Worm (Caenorhabditis elegans) whole organism, L4 larva: ENCODE data around the gene srj-11.

Experiments used
- F10B5.3 ChIP-seq: sonication (generic microtip); optimal IDR thresholded peaks from 2 replicates; lab custom pipeline; 2016; ENCODE audit warnings: mild to moderate bottlenecking, missing genetic modification characterization, missing compliant biosample characterization
- F26F4.8 ChIP-seq: fragments of 200-800 bp; sonication (Bioruptor generic); conservative IDR thresholded peaks from 2 replicates; pipeline ENCODE4 v1.3.6; 2022; ENCODE audit warnings: missing genetic modification characterization, missing compliant biosample characterization
- R02D3.7 ChIP-seq: fragments of 150-350 bp; sonication (generic microtip); optimal IDR thresholded peaks from 3 replicates; lab custom pipeline; 2014; ENCODE audit warnings: missing biosample characterization, missing genetic modification characterization
- T26A8.4 ChIP-seq: fragments of 200-800 bp; sonication (Bioruptor generic); IDR thresholded peaks from 2 replicates; pipeline ENCODE4 v1.3.6; 2022; ENCODE audit warnings: missing genetic modification characterization, missing compliant biosample characterization
- Y48G9A.11 ChIP-seq: fragments of 200-800 bp; sonication (Bioruptor generic); IDR thresholded peaks from 2 replicates; pipeline ENCODE4 v1.3.6; 2022; ENCODE audit warnings: missing genetic modification reagents, missing genetic modification characterization, missing compliant biosample characterization
- Y5F2A.4 ChIP-seq: fragments of 200-800 bp; sonication (Bioruptor generic); optimal IDR thresholded peaks from 2 replicates; lab custom pipeline; 2018; ENCODE audit warnings: mild to moderate bottlenecking, missing genetic modification characterization, missing compliant biosample characterization
- ZK337.2 ChIP-seq: fragments of 200-800 bp; sonication (Bioruptor generic); IDR thresholded peaks from 2 replicates; pipeline ENCODE4 v1.3.6; 2022; ENCODE audit warnings: missing genetic modification reagents, missing genetic modification characterization, missing compliant biosample characterization
- ZK546.5 ChIP-seq, 2 experiments: sonication (generic microtip); optimal IDR thresholded peaks; 2 replicates each; lab custom pipeline; 2017; ENCODE audit warnings: missing biosample characterization in 2 of 2, missing genetic modification characterization in 2 of 2
- aha-1 ChIP-seq: fragments of 150-350 bp; peaks from one replicate; lab custom pipeline; 2014; ENCODE audit warnings: missing biosample characterization, missing genetic modification characterization
- aly-2 ChIP-seq: sonication (generic microtip); optimal IDR thresholded peaks from 2 replicates; lab custom pipeline; 2018; ENCODE audit warnings: missing biosample characterization, missing genetic modification characterization
- arid-1 ChIP-seq: fragments of 200-800 bp; sonication (Bioruptor generic); conservative IDR thresholded peaks from 2 replicates; pipeline ENCODE4 v1.3.6; 2022; ENCODE audit warnings: missing genetic modification reagents, missing genetic modification characterization, missing compliant biosample characterization
- ceh-20 ChIP-seq: fragments of 200-800 bp; sonication (Bioruptor generic); IDR thresholded peaks from 2 replicates; pipeline ENCODE4 v1.3.6; 2022; ENCODE audit warnings: missing genetic modification reagents, missing genetic modification characterization, missing compliant biosample characterization
- ceh-62 ChIP-seq: sonication (generic microtip); optimal IDR thresholded peaks from 2 replicates; lab custom pipeline; 2017; ENCODE audit warnings: missing biosample characterization, missing genetic modification characterization
- ceh-82 ChIP-seq: sonication (generic microtip); optimal IDR thresholded peaks from 2 replicates; lab custom pipeline; 2017; ENCODE audit warnings: missing biosample characterization, missing genetic modification characterization
- ces-1 ChIP-seq: fragments of 150-350 bp; sonication (generic microtip); optimal IDR thresholded peaks from 4 replicates; lab custom pipeline; 2014; ENCODE audit warnings: missing biosample characterization, missing genetic modification reagents, missing genetic modification characterization
- cey-2 ChIP-seq: sonication (generic microtip); optimal IDR thresholded peaks from 3 replicates; lab custom pipeline; 2017; ENCODE audit warnings: missing genetic modification characterization, mild to moderate bottlenecking, missing compliant biosample characterization, antibody characterized with exemption, borderline replicate concordance; ENCODE audit not compliant: insufficient read depth
- daf-12 ChIP-seq: fragments of 150-350 bp; optimal IDR thresholded peaks from 2 replicates; lab custom pipeline; 2014; ENCODE audit warnings: missing biosample characterization, missing genetic modification reagents, missing genetic modification characterization
- daf-8 ChIP-seq: fragments of 200-800 bp; sonication (Bioruptor generic); IDR thresholded peaks from 2 replicates; pipeline ENCODE4 v1.3.6; 2022; ENCODE audit warnings: missing genetic modification characterization, missing compliant biosample characterization
- dmd-8 ChIP-seq: fragments of 200-800 bp; sonication (Bioruptor generic); IDR thresholded peaks from 2 replicates; pipeline ENCODE4 v1.3.6; 2022; ENCODE audit warnings: missing genetic modification characterization, missing compliant biosample characterization
- dmd-9 ChIP-seq: fragments of 200-800 bp; sonication (Bioruptor generic); IDR thresholded peaks from 2 replicates; pipeline ENCODE4 v1.3.6; 2022; ENCODE audit warnings: missing genetic modification reagents, missing genetic modification characterization, missing compliant biosample characterization
- dpl-1 ChIP-seq: fragments of 150-350 bp; optimal IDR thresholded peaks from 2 replicates; lab custom pipeline; 2014; ENCODE audit warnings: missing biosample characterization, missing genetic modification reagents, missing genetic modification characterization
- duxl-1 ChIP-seq: sonication (generic microtip); optimal IDR thresholded peaks from 2 replicates; lab custom pipeline; 2016; ENCODE audit warnings: mild to moderate bottlenecking, missing genetic modification characterization, moderate library complexity, missing compliant biosample characterization; ENCODE audit not compliant: poor library complexity
- egl-27 ChIP-seq: sonication (generic microtip); optimal IDR thresholded peaks from 3 replicates; lab custom pipeline; 2017; ENCODE audit warnings: missing biosample characterization, missing genetic modification reagents, missing genetic modification characterization
- gei-8 ChIP-seq: fragments of 200-800 bp; sonication (Bioruptor generic); optimal IDR thresholded peaks from 2 replicates; lab custom pipeline; 2018; ENCODE audit warnings: mild to moderate bottlenecking, missing genetic modification characterization, missing compliant biosample characterization
- hlh-11 ChIP-seq: fragments of 200-800 bp; sonication (Bioruptor generic); optimal IDR thresholded peaks from 2 replicates; lab custom pipeline; 2018; ENCODE audit warnings: mild to moderate bottlenecking, missing genetic modification characterization, missing compliant biosample characterization
- hlh-30 ChIP-seq: sonication (generic microtip); optimal IDR thresholded peaks from 2 replicates; lab custom pipeline; 2017; ENCODE audit warnings: antibody characterized with exemption, mild to moderate bottlenecking, missing genetic modification characterization, missing compliant biosample characterization; ENCODE audit not compliant: insufficient read depth
- jun-1 ChIP-seq: fragments of 150-350 bp; optimal IDR thresholded peaks from 2 replicates; lab custom pipeline; 2014; ENCODE audit warnings: missing biosample characterization, missing genetic modification reagents, missing genetic modification characterization
- lin-1 ChIP-seq: fragments of 200-800 bp; sonication (Bioruptor generic); IDR thresholded peaks from 2 replicates; pipeline ENCODE4 v1.3.6; 2022; ENCODE audit warnings: missing genetic modification reagents, missing genetic modification characterization, missing compliant biosample characterization
- lin-29 ChIP-seq: fragments of 200-800 bp; sonication (Bioruptor generic); IDR thresholded peaks from 2 replicates; pipeline ENCODE4 v1.3.6; 2022; ENCODE audit warnings: missing genetic modification reagents, missing genetic modification characterization, missing compliant biosample characterization
- lin-38 ChIP-seq: fragments of 200-800 bp; sonication (Bioruptor generic); IDR thresholded peaks from 2 replicates; pipeline ENCODE4 v1.3.6; 2022; ENCODE audit warnings: missing genetic modification reagents, missing genetic modification characterization, missing compliant biosample characterization
- lin-39 ChIP-seq: fragments of 150-350 bp; optimal IDR thresholded peaks from 2 replicates; lab custom pipeline; 2014; ENCODE audit warnings: missing biosample characterization, missing genetic modification reagents, missing genetic modification characterization
- lsy-2 ChIP-seq, 2 experiments: fragments of 150-350 bp in 1 of 2; sonication (generic microtip) in 1 of 2; optimal IDR thresholded peaks; 2 replicates each; lab custom pipeline; 2014 to 2017; ENCODE audit warnings: missing biosample characterization in 2 of 2, missing genetic modification characterization in 2 of 2
- madf-5 ChIP-seq, 2 experiments: fragments of 200-800 bp; sonication (Bioruptor generic); IDR thresholded peaks; 2 replicates each; pipeline ENCODE4 v1.3.6; 2022; ENCODE audit warnings: missing compliant biosample characterization in 2 of 2, missing genetic modification characterization in 2 of 2
- madf-9 ChIP-seq: fragments of 200-800 bp; sonication (Bioruptor generic); conservative IDR thresholded peaks from 2 replicates; pipeline ENCODE4 v1.3.6; 2022; ENCODE audit warnings: missing genetic modification reagents, missing genetic modification characterization, missing compliant biosample characterization
- mes-2 ChIP-seq: sonication (generic microtip); optimal IDR thresholded peaks from 2 replicates; lab custom pipeline; 2016; ENCODE audit warnings: missing genotype, mild to moderate bottlenecking, missing genetic modification characterization, missing compliant biosample characterization; ENCODE audit not compliant: poor library complexity, severe bottlenecking
- mxl-2 ChIP-seq: fragments of 200-800 bp; sonication (Bioruptor generic); conservative IDR thresholded peaks from 2 replicates; pipeline ENCODE4 v1.3.6; 2022; ENCODE audit warnings: missing genetic modification reagents, missing genetic modification characterization, missing compliant biosample characterization
- mxl-3 ChIP-seq: fragments of 200-800 bp; sonication (Bioruptor generic); optimal IDR thresholded peaks from 2 replicates; lab custom pipeline; 2018; ENCODE audit warnings: mild to moderate bottlenecking, missing genetic modification characterization, missing compliant biosample characterization
- nhr-111 ChIP-seq: fragments of 200-800 bp; sonication (Bioruptor generic); optimal IDR thresholded peaks from 2 replicates; lab custom pipeline; 2018; ENCODE audit warnings: mild to moderate bottlenecking, missing genetic modification characterization, missing compliant biosample characterization
- nhr-6 ChIP-seq: fragments of 150-350 bp; optimal IDR thresholded peaks from 2 replicates; lab custom pipeline; 2014; ENCODE audit warnings: missing biosample characterization, missing genetic modification characterization
- pha-4 ChIP-seq, 2 experiments: fragments of 150-350 bp in 1 of 2; fragments of 200-800 bp in 1 of 2; sonication (Bioruptor generic) in 1 of 2; IDR thresholded peaks in 1 of 2; optimal IDR thresholded peaks in 1 of 2; 2 replicates each; pipeline versions ENCODE4 v1.3.6 to Lab custom; 2014 to 2022; ENCODE audit warnings: missing genetic modification characterization in 2 of 2, missing genetic modification reagents in 2 of 2, missing biosample characterization in 1 of 2, missing compliant biosample characterization in 1 of 2
- rbr-2 ChIP-seq: sonication (generic microtip); optimal IDR thresholded peaks from 2 replicates; lab custom pipeline; 2016; ENCODE audit warnings: missing genotype, missing genetic modification characterization, missing compliant biosample characterization
- saeg-2 ChIP-seq: fragments of 200-800 bp; sonication (Bioruptor generic); IDR thresholded peaks from 2 replicates; pipeline ENCODE4 v1.3.6; 2022; ENCODE audit warnings: missing genetic modification reagents, missing genetic modification characterization, missing compliant biosample characterization
- sdz-12 ChIP-seq: fragments of 200-800 bp; sonication (Bioruptor generic); optimal IDR thresholded peaks from 2 replicates; lab custom pipeline; 2018; ENCODE audit warnings: mild to moderate bottlenecking, missing genetic modification characterization, missing compliant biosample characterization
- skn-1 ChIP-seq: fragments of 150-350 bp; optimal IDR thresholded peaks from 2 replicates; lab custom pipeline; 2014; ENCODE audit warnings: missing biosample characterization, missing genetic modification characterization
- snpc-4 ChIP-seq: fragments of 150-350 bp; optimal IDR thresholded peaks from 2 replicates; lab custom pipeline; 2014; ENCODE audit warnings: missing biosample characterization, missing genetic modification characterization
- tag-97 ChIP-seq: fragments of 200-800 bp; sonication (Bioruptor generic); IDR thresholded peaks from 2 replicates; pipeline ENCODE4 v1.3.6; 2022; ENCODE audit warnings: missing genetic modification characterization, missing compliant biosample characterization
- tra-1 ChIP-seq: fragments of 200-800 bp; sonication (Bioruptor generic); IDR thresholded peaks from 2 replicates; pipeline ENCODE4 v1.3.6; 2022; ENCODE audit warnings: missing genetic modification reagents, missing genetic modification characterization, missing compliant biosample characterization
- vab-7 ChIP-seq: fragments of 200-800 bp; sonication (Bioruptor generic); IDR thresholded peaks from 2 replicates; pipeline ENCODE4 v1.3.6; 2022; ENCODE audit warnings: missing genetic modification reagents, missing genetic modification characterization, missing compliant biosample characterization
- zag-1 ChIP-seq: fragments of 150-350 bp; optimal IDR thresholded peaks from 2 replicates; lab custom pipeline; 2014; ENCODE audit warnings: missing biosample characterization, missing genetic modification characterization
- zip-11 ChIP-seq: fragments of 200-800 bp; sonication (Bioruptor generic); IDR thresholded peaks from 2 replicates; pipeline ENCODE4 v1.3.6; 2022; ENCODE audit warnings: missing genetic modification characterization, missing compliant biosample characterization
- ztf-7 ChIP-seq: fragments of 150-350 bp; optimal IDR thresholded peaks from 2 replicates; lab custom pipeline; 2014; ENCODE audit warnings: missing biosample characterization, missing genetic modification characterization

The srj-11 gene

DNA sequence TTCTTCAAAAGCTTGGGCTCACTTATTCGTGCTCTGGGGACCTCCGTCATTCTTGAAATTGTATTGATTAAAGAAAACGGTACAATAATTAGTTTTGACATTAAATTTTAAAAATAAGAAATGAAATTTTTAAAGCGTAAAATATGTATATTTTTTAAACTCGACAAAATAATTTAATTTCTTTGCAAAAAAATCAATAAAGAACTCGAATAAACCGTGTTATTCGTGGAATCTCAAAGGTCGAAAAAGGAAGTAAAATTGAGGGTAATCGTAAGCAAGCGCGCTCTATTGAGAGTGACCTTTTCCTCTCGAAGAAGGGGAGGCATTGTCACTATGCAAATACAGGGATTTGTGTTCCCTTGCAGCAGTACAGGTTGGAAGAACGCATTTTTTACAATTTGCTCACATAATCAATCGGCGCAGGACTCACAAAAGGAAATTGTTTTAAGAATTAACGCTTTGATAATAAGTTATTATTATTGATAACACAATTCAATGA is 46.2 kb upstream of the srj-11 start, which contains the start of gene Y73C8B.2 (continued):
- no peak for TF ChIP-seq dmd-8 (GFP tag; lab: Robert Waterston, UW)
- TF ChIP-seq lin-39 (tag; lab: Kevin White, UChicago): no peak
- TF ChIP-seq mes-2 (tag; lab: Kevin White, UChicago): no peak
- TF ChIP-seq aha-1 (tag; lab: Kevin White, UChicago): peak; percentile 92
- TF ChIP-seq ceh-20 (GFP tag; lab: Robert Waterston, UW): no peak
- TF ChIP-seq lin-29 (GFP tag; lab: Robert Waterston, UW): no peak
- TF ChIP-seq Y48G9A.11: no peak
- no peak for TF ChIP-seq lin-1
- TF ChIP-seq hlh-11 (tag; lab: Kevin White, UChicago): peak; percentile 0
- TF ChIP-seq snpc-4: no peak
- TF ChIP-seq ZK337.2 (GFP tag; lab: Robert Waterston, UW): no peak
- TF ChIP-seq R02D3.7 (tag; lab: Kevin White, UChicago): no peak
- no peak for TF ChIP-seq nhr-111 (GFP tag; lab: Kevin White, UChicago)
- TF ChIP-seq mxl-2 (GFP tag; lab: Robert Waterston, UW): no peak
- TF ChIP-seq daf-8 (GFP tag; lab: Robert Waterston, UW): no peak
- no peak for TF ChIP-seq ceh-82
- no peak for TF ChIP-seq arid-1 (GFP tag; lab: Robert Waterston, UW)
- TF ChIP-seq duxl-1 (tag; lab: Kevin White, UChicago): no peak
- TF ChIP-seq pha-4 (GFP tag; IDR thresholded peaks at IDR 0.05; lab: Robert Waterston, UW): no peak
- TF ChIP-seq pha-4 (tag; optimal IDR thresholded peaks at IDR 0.05; lab: Kevin White, UChicago): peak; percentile 94
- no peak for TF ChIP-seq dpl-1 (GFP tag; lab: Kevin White, UChicago)
- no peak for TF ChIP-seq daf-12 (tag; lab: Kevin White, UChicago)
- TF ChIP-seq tag-97: no peak
- peak; percentile 81 for TF ChIP-seq lin-38 (GFP tag; lab: Robert Waterston, UW)
- no peak for TF ChIP-seq cey-2 (tag; lab: Kevin White, UChicago)
- no peak for TF ChIP-seq Y5F2A.4 (GFP tag; lab: Kevin White, UChicago)
- TF ChIP-seq mxl-3 (GFP tag; lab: Kevin White, UChicago): no peak
- no peak for TF ChIP-seq gei-8 (GFP tag; lab: Kevin White, UChicago)
- TF ChIP-seq dmd-9: no peak
- no peak for TF ChIP-seq zip-11 (GFP tag; lab: Robert Waterston, UW)
- no peak for TF ChIP-seq ceh-62 (tag; lab: Kevin White, UChicago)
- no peak for TF ChIP-seq ztf-7
- no peak for TF ChIP-seq skn-1 (tag; lab: Kevin White, UChicago)
- no peak for TF ChIP-seq vab-7 (GFP tag; lab: Robert Waterston, UW)
- no peak for TF ChIP-seq aly-2 (tag; lab: Kevin White, UChicago)
- no peak for TF ChIP-seq egl-27 (tag; lab: Kevin White, UChicago)
- no peak for TF ChIP-seq hlh-30 (tag; lab: Kevin White, UChicago)
- TF ChIP-seq tra-1 (GFP tag; lab: Robert Waterston, UW): no peak
- TF ChIP-seq saeg-2 (GFP tag; lab: Robert Waterston, UW): no peak
- no peak for TF ChIP-seq madf-9 (GFP tag; lab: Robert Waterston, UW)
- TF ChIP-seq nhr-6 (tag; lab: Kevin White, UChicago): peak; percentile 83
- TF ChIP-seq lsy-2 (tag; optimal IDR thresholded peaks at IDR 0.05; lab: Kevin White, UChicago): peak in 1 of 2 experiments; percentile 58
- TF ChIP-seq sdz-12: no peak
- no peak for TF ChIP-seq F10B5.3 (tag; lab: Kevin White, UChicago)
- TF ChIP-seq madf-5 (GFP tag; IDR thresholded peaks at IDR 0.05; lab: Robert Waterston, UW): no peak
- TF ChIP-seq zag-1 (tag; lab: Kevin White, UChicago): no peak
- TF ChIP-seq ZK546.5 (tag; optimal IDR thresholded peaks at IDR 0.05; lab: Kevin White, UChicago): no peak
- TF ChIP-seq F26F4.8 (GFP tag; lab: Robert Waterston, UW): no peak
- no peak for TF ChIP-seq T26A8.4
- no peak for TF ChIP-seq jun-1 (tag; lab: Kevin White, UChicago)
- TF ChIP-seq ces-1 (GFP tag; lab: Kevin White, UChicago): no peak
- TF ChIP-seq rbr-2 (tag; lab: Kevin White, UChicago): peak; percentile 15
